Worm (Caenorhabditis elegans) whole organism, L2 larva: Measurements from ENCODE around the gene par-4.
"Not testable (repeated sequence)": the region's sequence is repeated elsewhere in the genome, so short reads cannot be mapped to it uniquely, and the experiment has no call there.

ENCODE experiments used
- C34F6.9 ChIP-seq: fragments of 150-350 bp; optimal IDR thresholded peaks from 2 replicates; lab custom pipeline; 2014; ENCODE audit warnings: missing biosample characterization, missing genetic modification characterization
- F13H6.1 ChIP-seq: sonication (generic microtip); optimal IDR thresholded peaks from 2 replicates; lab custom pipeline; 2016; ENCODE audit warnings: missing genetic modification characterization, missing compliant biosample characterization
- Y55F3AM.14 ChIP-seq: fragments of 200-800 bp; sonication (Bioruptor generic); optimal IDR thresholded peaks from 2 replicates; lab custom pipeline; 2018; ENCODE audit warnings: mild to moderate bottlenecking, missing genetic modification characterization, missing compliant biosample characterization
- ZK546.5 ChIP-seq: sonication (generic microtip); optimal IDR thresholded peaks from 2 replicates; lab custom pipeline; 2017; ENCODE audit warnings: missing biosample characterization, missing genetic modification characterization
- alr-1 ChIP-seq: fragments of 150-350 bp; optimal IDR thresholded peaks from 2 replicates; lab custom pipeline; 2014; ENCODE audit warnings: missing biosample characterization, missing genetic modification characterization
- ama-1 ChIP-seq: fragments of 150-350 bp; optimal IDR thresholded peaks from 2 replicates; lab custom pipeline; 2018; ENCODE audit warnings: inconsistent platforms
- blmp-1 ChIP-seq: sonication (generic microtip); optimal IDR thresholded peaks from 2 replicates; lab custom pipeline; 2017; ENCODE audit warnings: missing genetic modification characterization, mild to moderate bottlenecking, missing compliant biosample characterization, antibody characterized with exemption, moderate library complexity; ENCODE audit not compliant: insufficient read depth
- ceh-16 ChIP-seq: fragments of 150-350 bp; optimal IDR thresholded peaks from 2 replicates; lab custom pipeline; 2014; ENCODE audit warnings: missing biosample characterization, missing genetic modification characterization
- ceh-82 ChIP-seq: fragments of 150-350 bp; optimal IDR thresholded peaks from 2 replicates; lab custom pipeline; 2014; ENCODE audit warnings: missing biosample characterization, missing genetic modification characterization
- dmd-4 ChIP-seq: sonication (generic microtip); optimal IDR thresholded peaks from 2 replicates; lab custom pipeline; 2017; ENCODE audit warnings: missing biosample characterization, missing genetic modification characterization
- egl-27 ChIP-seq: sonication (generic microtip); optimal IDR thresholded peaks from 3 replicates; lab custom pipeline; 2017; ENCODE audit warnings: missing biosample characterization, missing genetic modification reagents, missing genetic modification characterization
- elt-1 ChIP-seq: fragments of 150-350 bp; optimal IDR thresholded peaks from 2 replicates; lab custom pipeline; 2014; ENCODE audit warnings: missing biosample characterization, missing genetic modification characterization
- elt-3 ChIP-seq: sonication (generic microtip); optimal IDR thresholded peaks from 2 replicates; lab custom pipeline; 2017; ENCODE audit warnings: missing biosample characterization, missing genetic modification characterization
- fos-1 ChIP-seq: fragments of 150-350 bp; optimal IDR thresholded peaks from 2 replicates; lab custom pipeline; 2014; ENCODE audit warnings: missing biosample characterization, missing genetic modification characterization
- gmeb-1 ChIP-seq: fragments of 150-350 bp; optimal IDR thresholded peaks from 2 replicates; lab custom pipeline; 2014; ENCODE audit warnings: missing biosample characterization, missing genetic modification characterization
- lin-11 ChIP-seq: fragments of 150-350 bp; sonication (generic microtip); optimal IDR thresholded peaks from 2 replicates; lab custom pipeline; 2014; ENCODE audit warnings: missing biosample characterization, missing genetic modification characterization, inconsistent platforms, mixed read lengths
- lin-39 ChIP-seq: fragments of 150-350 bp; optimal IDR thresholded peaks from 2 replicates; lab custom pipeline; 2014; ENCODE audit warnings: missing biosample characterization, missing genetic modification reagents, missing genetic modification characterization
- mab-5 ChIP-seq: fragments of 150-350 bp; optimal IDR thresholded peaks from 2 replicates; lab custom pipeline; 2014; ENCODE audit warnings: missing biosample characterization, missing genetic modification characterization
- mbf-1 ChIP-seq: sonication (generic microtip); optimal IDR thresholded peaks from 2 replicates; lab custom pipeline; 2017; ENCODE audit warnings: missing biosample characterization, missing genetic modification characterization
- mdl-1 ChIP-seq, 2 experiments: fragments of 150-350 bp in 1 of 2; sonication (generic microtip) in 1 of 2; optimal IDR thresholded peaks; 2 replicates each; lab custom pipeline; 2017; ENCODE audit warnings: missing biosample characterization in 2 of 2, missing genetic modification characterization in 2 of 2
- nhr-10 ChIP-seq: sonication (generic microtip); optimal IDR thresholded peaks from 2 replicates; lab custom pipeline; 2017; ENCODE audit warnings: missing biosample characterization, missing genetic modification characterization
- nhr-11 ChIP-seq: fragments of 150-350 bp; optimal IDR thresholded peaks from 2 replicates; lab custom pipeline; 2014; ENCODE audit warnings: missing biosample characterization, missing genetic modification characterization
- nhr-12 ChIP-seq: fragments of 150-350 bp; optimal IDR thresholded peaks from 2 replicates; lab custom pipeline; 2014; ENCODE audit warnings: missing biosample characterization, missing genetic modification characterization
- nhr-129 ChIP-seq: fragments of 150-350 bp; optimal IDR thresholded peaks from 2 replicates; lab custom pipeline; 2014; ENCODE audit warnings: missing biosample characterization, missing genetic modification characterization
- nhr-21 ChIP-seq: fragments of 150-350 bp; optimal IDR thresholded peaks from 2 replicates; lab custom pipeline; 2014; ENCODE audit warnings: missing biosample characterization, missing genetic modification characterization
- nhr-23 ChIP-seq: fragments of 150-350 bp; optimal IDR thresholded peaks from 2 replicates; lab custom pipeline; 2014; ENCODE audit warnings: missing biosample characterization, missing genetic modification reagents, missing genetic modification characterization
- nhr-237 ChIP-seq: fragments of 150-350 bp; optimal IDR thresholded peaks from 2 replicates; lab custom pipeline; 2014; ENCODE audit warnings: missing biosample characterization, missing genetic modification characterization
- nhr-77 ChIP-seq: fragments of 150-350 bp; optimal IDR thresholded peaks from 2 replicates; lab custom pipeline; 2014; ENCODE audit warnings: missing biosample characterization, missing genetic modification characterization
- peb-1 ChIP-seq: fragments of 150-350 bp; optimal IDR thresholded peaks from 2 replicates; lab custom pipeline; 2014; ENCODE audit warnings: missing biosample characterization, missing genetic modification characterization
- sem-4 ChIP-seq: fragments of 150-350 bp; optimal IDR thresholded peaks from 2 replicates; lab custom pipeline; 2014; ENCODE audit warnings: missing biosample characterization, missing genetic modification reagents, missing genetic modification characterization
- skn-1 ChIP-seq: sonication (generic microtip); optimal IDR thresholded peaks from 2 replicates; lab custom pipeline; 2017; ENCODE audit warnings: missing biosample characterization, missing genetic modification characterization
- sma-3 ChIP-seq: sonication (generic microtip); optimal IDR thresholded peaks from 2 replicates; lab custom pipeline; 2016; ENCODE audit warnings: missing genetic modification reagents, missing genetic modification characterization, missing compliant biosample characterization
- sma-9 ChIP-seq, 2 experiments: fragments of 150-350 bp in 1 of 2; sonication (generic microtip) in 1 of 2; optimal IDR thresholded peaks; 2 replicates each; lab custom pipeline; 2014 to 2016; ENCODE audit warnings: missing genetic modification characterization in 2 of 2, mild to moderate bottlenecking in 1 of 2, missing biosample characterization in 1 of 2, missing compliant biosample characterization in 1 of 2, missing genetic modification reagents in 1 of 2, moderate library complexity in 1 of 2
- snpc-4 ChIP-seq: fragments of 150-350 bp; optimal IDR thresholded peaks from 2 replicates; lab custom pipeline; 2014; ENCODE audit warnings: missing biosample characterization, missing genetic modification characterization
- unc-39 ChIP-seq: fragments of 150-350 bp; optimal IDR thresholded peaks from 2 replicates; lab custom pipeline; 2014; ENCODE audit warnings: missing biosample characterization, missing genetic modification characterization
- unc-55 ChIP-seq: fragments of 150-350 bp; sonication (generic microtip); optimal IDR thresholded peaks from 3 replicates; lab custom pipeline; 2014; ENCODE audit warnings: missing biosample characterization, missing genetic modification reagents, missing genetic modification characterization
- zag-1 ChIP-seq: fragments of 150-350 bp; optimal IDR thresholded peaks from 2 replicates; lab custom pipeline; 2014; ENCODE audit warnings: missing biosample characterization, missing genetic modification characterization
- ztf-11 ChIP-seq: sonication (generic microtip); optimal IDR thresholded peaks from 2 replicates; lab custom pipeline; 2017; ENCODE audit warnings: missing biosample characterization, missing genetic modification characterization
- ztf-4 ChIP-seq: fragments of 150-350 bp; optimal IDR thresholded peaks from 2 replicates; lab custom pipeline; 2014; ENCODE audit warnings: missing biosample characterization, missing genetic modification characterization

Gene par-4

ce11 chrV:18098387-18098786, at the start of gene par-4:
TSS of gene par-4 (plus strand) at chrV:18098687.
- TF ChIP-seq mbf-1 (tag; lab: Kevin White, UChicago) (no peak), nhr-129 (tag; lab: Kevin White, UChicago) (no peak), blmp-1 (no peak), gmeb-1 (tag; lab: Kevin White, UChicago) (no peak), Y55F3AM.14 (GFP tag; lab: Kevin White, UChicago) (no peak), unc-39 (tag; lab: Kevin White, UChicago) (no peak), nhr-12 (tag; lab: Kevin White, UChicago) (no peak), nhr-237 (tag; lab: Kevin White, UChicago) (no peak), alr-1 (tag; lab: Kevin White, UChicago) (no peak), ztf-4 (no peak), lin-11 (tag; lab: Kevin White, UChicago) (no peak), fos-1 (tag; lab: Kevin White, UChicago) (no peak), ztf-11 (tag; lab: Kevin White, UChicago) (no peak), nhr-21 (tag; lab: Kevin White, UChicago) (no peak), peb-1 (tag; lab: Kevin White, UChicago) (no peak), egl-27 (tag; lab: Kevin White, UChicago) (no peak), sem-4 (tag; lab: Kevin White, UChicago) (no peak), zag-1 (tag; lab: Kevin White, UChicago) (no peak)

DNA sequence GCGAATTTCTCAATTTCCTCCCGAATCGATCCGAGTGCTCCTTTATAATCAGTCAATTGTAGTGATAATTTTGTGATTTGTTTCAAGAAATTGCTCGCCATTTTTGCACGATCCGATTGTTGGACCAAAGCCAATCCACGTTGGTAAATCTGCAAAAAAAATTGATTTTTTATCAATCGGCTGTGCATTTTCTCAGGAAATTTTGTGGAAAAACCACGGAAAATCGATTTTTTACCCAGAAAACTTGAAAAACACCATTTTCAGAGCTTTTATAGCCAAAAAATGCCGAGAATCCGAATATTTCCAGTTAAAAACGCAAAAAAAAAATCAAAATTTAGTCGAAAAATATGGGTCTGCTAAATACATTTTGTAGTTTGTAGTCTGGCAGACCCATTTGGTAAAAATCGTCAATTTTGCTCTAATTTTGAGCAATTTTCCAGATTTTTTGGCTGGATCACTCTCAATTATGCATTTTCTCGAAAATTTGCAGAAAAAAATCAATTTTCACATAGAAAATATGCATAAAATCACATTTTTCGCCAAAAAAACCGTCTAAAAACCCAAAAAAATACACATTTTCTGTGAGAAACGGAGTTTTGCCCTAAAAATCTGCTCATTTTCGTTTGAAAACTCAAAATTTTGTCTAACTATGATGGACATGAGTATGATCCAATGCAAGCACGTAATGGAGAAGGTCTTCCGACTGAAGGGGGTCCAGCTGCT, 43.0 kb upstream of the par-4 start, which contains the start of the genes Y59A8B.25 and ebp-3:
TSS of gene Y59A8B.25 (minus strand) at position 101 of the 723 bp plus-strand sequence.
TSS of gene ebp-3 (plus strand) at position 673 of the 723 bp plus-strand sequence.
- not testable (repeated sequence) for TF ChIP-seq ztf-11, fos-1, snpc-4 (tag; lab: Kevin White, UChicago)

ce11 chrV:18066257-18066783, 32.2 kb upstream of the par-4 start, which contains the start of gene Y59A8B.8:
TSS of gene Y59A8B.8 (minus strand) at chrV:18066307.
- no peak for TF ChIP-seq dmd-4 (tag; lab: Kevin White, UChicago)
- TF ChIP-seq, all 48 proteins: peak for 0

DNA sequence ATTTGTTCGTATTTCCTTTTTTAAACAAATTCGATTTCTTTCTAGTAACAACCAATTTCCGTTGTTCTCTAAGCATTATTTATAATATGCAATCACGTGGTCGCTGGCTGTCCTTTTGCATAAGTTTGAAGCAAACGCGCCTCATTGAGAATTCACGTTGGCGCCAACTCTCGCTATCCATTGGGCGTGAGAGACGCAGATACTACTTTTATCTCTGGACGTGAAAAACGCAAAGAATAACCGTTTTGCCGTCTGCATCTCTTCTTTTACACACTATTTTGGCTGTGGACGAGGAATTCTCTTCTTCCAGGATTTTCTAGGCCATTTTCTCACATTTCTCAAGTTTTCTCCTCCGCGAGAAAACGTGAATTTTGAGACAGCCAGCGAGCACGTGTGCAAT, 29.3 kb upstream of the par-4 start:
- peak; percentile 41 for TF ChIP-seq unc-55 (GFP tag; lab: Kevin White, UChicago)

DNA sequence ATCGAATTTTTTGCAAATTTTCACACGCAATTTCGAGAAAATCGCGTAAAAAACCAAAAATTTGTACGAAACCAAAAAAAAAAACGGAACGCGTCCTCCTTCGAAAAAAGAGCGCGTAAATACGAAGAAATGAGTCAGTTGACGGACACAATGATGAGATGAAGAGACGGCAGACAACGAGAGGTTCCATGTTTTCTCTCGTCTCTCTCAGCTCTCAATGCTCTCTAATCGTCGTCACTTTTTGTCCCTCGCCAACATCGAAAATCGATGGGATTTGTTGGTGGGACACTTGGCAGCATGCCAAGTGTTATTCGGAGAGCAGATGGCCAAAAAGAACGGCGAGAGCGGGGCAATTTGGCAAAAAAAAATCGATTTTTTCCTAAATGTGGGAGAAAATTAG, 19.3 kb upstream of the par-4 start:
- TF ChIP-seq dmd-4 (tag; lab: Kevin White, UChicago) (no peak), elt-1 (tag; lab: Kevin White, UChicago) (no peak), nhr-12 (tag; lab: Kevin White, UChicago) (no peak), unc-39 (tag; lab: Kevin White, UChicago) (no peak), Y55F3AM.14 (GFP tag; lab: Kevin White, UChicago) (no peak), nhr-21 (tag; lab: Kevin White, UChicago) (peak; percentile 37), nhr-129 (tag; lab: Kevin White, UChicago) (peak; percentile 82), snpc-4 (tag; lab: Kevin White, UChicago) (peak; percentile 73), fos-1 (tag; lab: Kevin White, UChicago) (peak; percentile 95), ceh-16 (tag; lab: Kevin White, UChicago) (no peak), elt-3 (tag; lab: Kevin White, UChicago) (no peak), lin-39 (tag; lab: Kevin White, UChicago) (no peak), ztf-4 (no peak), skn-1 (tag; lab: Kevin White, UChicago) (no peak), nhr-10 (tag; lab: Kevin White, UChicago) (peak; percentile 18), gmeb-1 (tag; lab: Kevin White, UChicago) (peak; percentile 74), peb-1 (tag; lab: Kevin White, UChicago) (no peak), mdl-1 (tag; optimal IDR thresholded peaks at IDR 0.05; lab: Kevin White, UChicago) (peak in 1 of 2 experiments; percentile 35), blmp-1 (peak; percentile 6), mab-5 (peak; percentile 91), C34F6.9 (peak; percentile 96), nhr-77 (tag; lab: Kevin White, UChicago) (no peak), sma-9 (GFP tag; optimal IDR thresholded peaks at IDR 0.05; lab: Kevin White, UChicago) (peak; percentile 87), sma-9 (tag; optimal IDR thresholded peaks at IDR 0.05; lab: Kevin White, UChicago) (no peak), lin-11 (tag; lab: Kevin White, UChicago) (peak; percentile 58), nhr-11 (tag; lab: Kevin White, UChicago) (no peak), ztf-11 (tag; lab: Kevin White, UChicago) (no peak), ama-1 (lab: Kevin White, UChicago) (peak; percentile 30), sem-4 (tag; lab: Kevin White, UChicago) (peak; percentile 57), alr-1 (tag; lab: Kevin White, UChicago) (no peak), ceh-82 (tag; lab: Kevin White, UChicago) (peak; percentile 48), egl-27 (tag; lab: Kevin White, UChicago) (peak; percentile 77), F13H6.1 (peak; percentile 84), nhr-23 (no peak), sma-3 (GFP tag; lab: Kevin White, UChicago) (peak; percentile 6), mbf-1 (tag; lab: Kevin White, UChicago) (no peak), ZK546.5 (tag; lab: Kevin White, UChicago) (no peak)
